Worm (Caenorhabditis elegans): Measurements from ENCODE around the gene glt-6.

glt-6 gene

DNA sequence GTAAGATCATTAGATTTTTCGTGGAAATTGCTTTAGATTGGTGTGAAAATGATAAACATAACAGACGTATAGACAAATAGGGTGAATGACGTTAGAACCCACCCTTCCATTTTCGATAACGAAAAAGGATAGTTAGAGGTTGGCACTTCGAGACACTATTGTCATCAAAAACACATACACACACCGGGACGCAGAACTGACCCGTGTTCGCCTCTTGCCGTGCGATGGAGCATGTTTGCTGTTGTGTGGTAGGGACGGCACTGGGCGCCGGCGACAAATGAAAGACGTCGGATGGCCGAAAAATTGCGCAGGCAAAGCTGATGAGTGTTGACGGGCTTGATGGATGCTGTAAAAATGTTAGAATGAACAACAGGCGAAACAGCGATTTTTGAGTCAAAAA, 46.4 kb downstream of the glt-6 start (continued):
- TF ChIP-seq ztf-4 (tag; optimal IDR thresholded peaks at IDR 0.05) (no peak), sup-37 (GFP tag; optimal IDR thresholded peaks at IDR 0.05) (no peak), mab-9 (GFP tag; IDR thresholded peaks at IDR 0.05) (no peak), snpc-4 (tag; optimal IDR thresholded peaks at IDR 0.05) (no peak), mef-2 (tag; optimal IDR thresholded peaks at IDR 0.05) (no peak), egl-13 (tag; optimal IDR thresholded peaks at IDR 0.05) (no peak), tlp-1 (tag; optimal IDR thresholded peaks at IDR 0.05) (no peak), sox-4 (tag; optimal IDR thresholded peaks at IDR 0.05) (no peak), egl-27 (tag; optimal IDR thresholded peaks at IDR 0.05) (no peak), elt-3 (tag; optimal IDR thresholded peaks at IDR 0.05) (no peak), dsc-1 (tag; optimal IDR thresholded peaks at IDR 0.05) (no peak), unc-62 (GFP tag; optimal IDR thresholded peaks at IDR 0.05) (no peak), jun-1 (tag; optimal IDR thresholded peaks at IDR 0.05) (no peak), blmp-1 (tag; optimal IDR thresholded peaks at IDR 0.05) (no peak), nhr-77 (tag; optimal IDR thresholded peaks at IDR 0.05) (no peak), fkh-10 (GFP tag; optimal IDR thresholded peaks at IDR 0.05) (no peak), ztf-11 (tag; optimal IDR thresholded peaks at IDR 0.05) (no peak), aha-1 (tag; optimal IDR thresholded peaks at IDR 0.05) (no peak), xbp-1 (tag; optimal IDR thresholded peaks at IDR 0.05) (no peak), lin-35 (GFP tag; optimal IDR thresholded peaks at IDR 0.05) (peak; percentile 22 to 53), ceh-8 (GFP tag; optimal IDR thresholded peaks at IDR 0.05) (no peak), efl-3 (GFP tag; optimal IDR thresholded peaks at IDR 0.05) (no peak), mep-1 (tag; optimal IDR thresholded peaks at IDR 0.05) (no peak), hlh-17 (GFP tag; optimal IDR thresholded peaks at IDR 0.05; ENCODE audit: borderline replicate concordance) (no peak), isw-1 (GFP tag; IDR thresholded peaks at IDR 0.05) (no peak), C04F5.9 (tag; optimal IDR thresholded peaks at IDR 0.05) (no peak), nhr-85 (tag) (no peak), lir-3 (tag; optimal IDR thresholded peaks at IDR 0.05; ENCODE audit: poor library complexity) (no peak), hlh-4 (tag; optimal IDR thresholded peaks at IDR 0.05) (no peak), C34B4.2 (tag; optimal IDR thresholded peaks at IDR 0.05) (no peak), rnt-1 (tag; optimal IDR thresholded peaks at IDR 0.05) (peak; percentile 34)

DNA sequence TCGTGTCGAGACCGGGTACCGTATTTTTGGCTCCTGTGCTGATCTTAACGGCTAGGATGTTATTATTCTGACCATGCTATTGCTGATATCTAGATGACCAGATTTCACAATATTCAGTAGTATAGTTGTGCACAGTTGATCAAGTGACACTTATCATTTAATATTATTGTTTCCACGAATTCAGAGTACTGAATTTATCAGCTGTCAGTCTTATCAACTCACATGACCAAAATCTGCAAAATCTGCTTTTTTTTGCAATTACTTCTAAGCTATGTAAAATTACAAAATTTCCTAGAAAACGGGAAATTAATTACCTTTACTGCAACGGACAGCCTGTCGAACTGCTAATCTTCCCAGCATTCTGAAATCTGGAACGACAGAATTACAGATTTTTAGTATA, 47.0 kb downstream of the glt-6 start, which contains the start of gene pam-1:
Gene pam-1, minus strand, starts transcription at position 368 of the 400 bp plus-strand sequence.
- TF ChIP-seq nhr-71 (tag; optimal IDR thresholded peaks at IDR 0.05) = peak; percentile 23
- TF ChIP-seq pax-3 (tag; optimal IDR thresholded peaks at IDR 0.05) = no peak
- TF ChIP-seq sox-4 (tag; optimal IDR thresholded peaks at IDR 0.05) = no peak
- TF ChIP-seq tbx-2 (tag; optimal IDR thresholded peaks at IDR 0.05) = no peak
- TF ChIP-seq hlh-4 (tag; optimal IDR thresholded peaks at IDR 0.05) = peak; percentile 87
- TF ChIP-seq sptf-1 (tag; optimal IDR thresholded peaks at IDR 0.05) = no peak
- TF ChIP-seq nhr-47 (tag; optimal IDR thresholded peaks at IDR 0.05) = no peak

DNA sequence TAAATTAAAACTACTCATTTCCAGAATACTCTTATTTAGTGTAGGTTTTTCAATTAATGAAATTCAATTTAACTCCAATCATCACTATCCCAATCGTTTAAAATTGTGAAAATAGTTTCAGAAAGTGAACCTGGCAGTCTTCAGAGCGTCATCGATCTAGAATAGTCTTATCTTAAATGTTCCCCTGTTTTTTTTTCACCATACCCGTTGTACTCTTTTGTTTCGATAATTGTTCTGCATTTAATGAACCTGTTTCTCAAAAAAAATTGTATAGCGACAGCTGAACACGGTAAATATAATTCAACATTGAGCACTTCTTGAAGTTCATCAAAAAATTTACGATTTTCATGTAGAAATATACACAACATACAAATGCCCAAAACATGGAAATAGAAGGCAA, 47.8 kb downstream of the glt-6 start:
- TF ChIP-seq irx-1 (tag; optimal IDR thresholded peaks at IDR 0.05) = no peak
- no peak for TF ChIP-seq C34B4.2 (tag; optimal IDR thresholded peaks at IDR 0.05)
- no peak for TF ChIP-seq dpl-1 (GFP tag; optimal IDR thresholded peaks at IDR 0.05)
- TF ChIP-seq nhr-19 (GFP tag; conservative IDR thresholded peaks at IDR 0.05) = no peak
- no peak for TF ChIP-seq unc-86 (tag; optimal IDR thresholded peaks at IDR 0.05)
- TF ChIP-seq elt-3 (tag; optimal IDR thresholded peaks at IDR 0.05) = no peak
- TF ChIP-seq efl-3 (GFP tag; optimal IDR thresholded peaks at IDR 0.05) = no peak
- no peak for TF ChIP-seq unc-30 (tag; optimal IDR thresholded peaks at IDR 0.05)
- no peak for TF ChIP-seq jun-1 (tag; optimal IDR thresholded peaks at IDR 0.05)
- TF ChIP-seq fos-1 (tag; optimal IDR thresholded peaks at IDR 0.05) = no peak
- no peak for TF ChIP-seq hlh-4 (tag; optimal IDR thresholded peaks at IDR 0.05)
